Fruit fly (Drosophila melanogaster) whole organism, embryonic: Measurements from ENCODE around the gene drongo.

Experiments
- Adf1 ChIP-seq: fragments of 200-800 bp; sonication (Bioruptor generic); IDR thresholded peaks from 2 replicates; pipeline ENCODE4 v1.3.6; 2022; ENCODE audit warnings: missing biosample characterization, missing genetic modification characterization
- Asciz ChIP-seq: fragments of 200-800 bp; sonication (Bioruptor generic); optimal IDR thresholded peaks from 2 replicates; lab custom pipeline; 2017; ENCODE audit warnings: missing biosample characterization, mild to moderate bottlenecking, missing genetic modification characterization, missing genetic modification reagents
- Atf-2 ChIP-seq: fragments of 200-800 bp; sonication (Bioruptor generic); optimal IDR thresholded peaks from 2 replicates; lab custom pipeline; 2016; ENCODE audit warnings: missing biosample characterization, missing genetic modification characterization
- Blimp-1 ChIP-seq: fragments of 200-800 bp; sonication (Bioruptor generic); optimal IDR thresholded peaks from 3 replicates; lab custom pipeline; 2018; ENCODE audit warnings: missing biosample characterization, missing genetic modification characterization, mild to moderate bottlenecking, moderate library complexity, missing genetic modification reagents
- CG10543 ChIP-seq: fragments of 200-800 bp; sonication (Bioruptor generic); optimal IDR thresholded peaks from 3 replicates; lab custom pipeline; 2017; ENCODE audit warnings: missing biosample characterization, mild to moderate bottlenecking, missing genetic modification characterization, moderate library complexity
- CG11247 ChIP-seq: fragments of 200-800 bp; sonication (Bioruptor generic); IDR thresholded peaks from 2 replicates; pipeline ENCODE4 v1.3.6; 2022; ENCODE audit warnings: missing biosample characterization, missing genetic modification characterization
- CG11398 ChIP-seq: fragments of 200-800 bp; sonication (Bioruptor generic); optimal IDR thresholded peaks from 2 replicates; lab custom pipeline; 2016; ENCODE audit warnings: missing biosample characterization, missing genetic modification characterization
- CG12219 ChIP-seq: fragments of 200-800 bp; sonication (Bioruptor generic); optimal IDR thresholded peaks from 3 replicates; lab custom pipeline; 2018; ENCODE audit warnings: missing biosample characterization, mild to moderate bottlenecking, missing genetic modification characterization
- CG12942 ChIP-seq: fragments of 200-800 bp; sonication (Bioruptor generic); optimal IDR thresholded peaks from 3 replicates; lab custom pipeline; 2016; ENCODE audit warnings: missing biosample characterization, missing genetic modification characterization
- CG13775 ChIP-seq: fragments of 200-800 bp; sonication (Bioruptor generic); optimal IDR thresholded peaks from 3 replicates; lab custom pipeline; 2017; ENCODE audit warnings: missing biosample characterization, mild to moderate bottlenecking, missing genetic modification characterization
- CG15269 ChIP-seq: fragments of 200-800 bp; sonication (Bioruptor generic); optimal IDR thresholded peaks from 2 replicates; lab custom pipeline; 2018; ENCODE audit warnings: missing biosample characterization, mild to moderate bottlenecking, missing genetic modification characterization, moderate library complexity
- CG17359 ChIP-seq: fragments of 200-800 bp; sonication (Bioruptor generic); optimal IDR thresholded peaks from 3 replicates; lab custom pipeline; 2018; ENCODE audit warnings: missing biosample characterization, mild to moderate bottlenecking, missing genetic modification characterization, moderate library complexity
- CG17912 ChIP-seq: fragments of 200-800 bp; sonication (Bioruptor generic); optimal IDR thresholded peaks from 2 replicates; lab custom pipeline; 2018; ENCODE audit warnings: missing biosample characterization, mild to moderate bottlenecking, missing genetic modification characterization
- CG18764 ChIP-seq: fragments of 200-800 bp; sonication (Bioruptor generic); optimal IDR thresholded peaks from 3 replicates; lab custom pipeline; 2016; ENCODE audit warnings: missing biosample characterization, missing genetic modification characterization
- CG2199 ChIP-seq: fragments of 200-800 bp; sonication (Bioruptor generic); IDR thresholded peaks from 3 replicates; pipeline ENCODE4 v1.3.6; 2022; ENCODE audit warnings: missing biosample characterization, missing genetic modification characterization
- CG2678 ChIP-seq: fragments of 200-800 bp; sonication (Bioruptor generic); optimal IDR thresholded peaks from 3 replicates; lab custom pipeline; 2019; ENCODE audit warnings: missing biosample characterization, mild to moderate bottlenecking, missing genetic modification characterization, moderate library complexity
- CG2889 ChIP-seq: fragments of 200-800 bp; sonication (Bioruptor generic); IDR thresholded peaks from 3 replicates; pipeline ENCODE4 v1.3.6; 2022; ENCODE audit warnings: missing biosample characterization, missing genetic modification characterization
- CG43689 ChIP-seq: fragments of 200-800 bp; sonication (Bioruptor generic); IDR thresholded peaks from 2 replicates; pipeline ENCODE4 v1.3.6; 2022; ENCODE audit warnings: missing biosample characterization, missing genetic modification characterization
- CG4424 ChIP-seq: fragments of 200-800 bp; sonication (Bioruptor generic); optimal IDR thresholded peaks from 3 replicates; lab custom pipeline; 2016; ENCODE audit warnings: missing biosample characterization, missing genetic modification characterization
- CG6254 ChIP-seq: fragments of 200-800 bp; sonication (Bioruptor generic); optimal IDR thresholded peaks from 3 replicates; lab custom pipeline; 2017; ENCODE audit warnings: mild to moderate bottlenecking, missing biosample characterization, missing genetic modification reagents, missing genetic modification characterization
- CG6854 ChIP-seq: fragments of 200-800 bp; sonication (Bioruptor generic); optimal IDR thresholded peaks from 3 replicates; lab custom pipeline; 2017; ENCODE audit warnings: missing biosample characterization, mild to moderate bottlenecking, missing genetic modification characterization
- CG7556 ChIP-seq: fragments of 200-800 bp; sonication (Bioruptor generic); optimal IDR thresholded peaks from 2 replicates; lab custom pipeline; 2017; ENCODE audit warnings: missing biosample characterization, mild to moderate bottlenecking, missing genetic modification characterization
- CG9215 ChIP-seq: fragments of 200-800 bp; sonication (Bioruptor generic); IDR thresholded peaks from 2 replicates; pipeline ENCODE4 v1.3.6; 2022; ENCODE audit warnings: missing biosample characterization, missing genetic modification characterization
- Chrac-16 ChIP-seq: fragments of 200-800 bp; sonication (Bioruptor generic); optimal IDR thresholded peaks from 3 replicates; lab custom pipeline; 2016; ENCODE audit warnings: missing biosample characterization, missing genetic modification characterization
- CkIIα-i1 ChIP-seq: fragments of 200-800 bp; sonication (Bioruptor generic); IDR thresholded peaks from 2 replicates; pipeline ENCODE4 v1.3.6; 2022; ENCODE audit warnings: missing biosample characterization, missing genetic modification characterization
- Dbx ChIP-seq: fragments of 200-800 bp; sonication (Bioruptor generic); IDR thresholded peaks from 3 replicates; pipeline ENCODE4 v1.3.6; 2022; ENCODE audit warnings: missing biosample characterization, missing genetic modification characterization
- Dref ChIP-seq: fragments of 200-800 bp; sonication (Bioruptor generic); IDR thresholded peaks from 2 replicates; pipeline ENCODE4 v1.3.6; 2022; ENCODE audit warnings: missing biosample characterization, missing genetic modification characterization
- HHEX ChIP-seq: fragments of 200-800 bp; sonication (Bioruptor generic); optimal IDR thresholded peaks from 3 replicates; lab custom pipeline; 2017; ENCODE audit warnings: missing biosample characterization, mild to moderate bottlenecking, missing genetic modification characterization, missing genetic modification reagents
- Hey ChIP-seq: fragments of 200-800 bp; sonication (Bioruptor generic); optimal IDR thresholded peaks from 3 replicates; lab custom pipeline; 2018; ENCODE audit warnings: missing biosample characterization, mild to moderate bottlenecking, missing genetic modification characterization
- Mrtf ChIP-seq: fragments of 200-800 bp; sonication (Bioruptor generic); IDR thresholded peaks from 3 replicates; pipeline ENCODE4 v1.3.6; 2022; ENCODE audit warnings: missing biosample characterization, missing genetic modification characterization
- Oli ChIP-seq: fragments of 200-800 bp; sonication (Bioruptor generic); optimal IDR thresholded peaks from 2 replicates; lab custom pipeline; 2018; ENCODE audit warnings: missing biosample characterization, mild to moderate bottlenecking, missing genetic modification characterization, moderate library complexity
- Sox100B ChIP-seq: fragments of 200-800 bp; sonication (Bioruptor generic); optimal IDR thresholded peaks from 3 replicates; lab custom pipeline; 2018; ENCODE audit warnings: missing biosample characterization, mild to moderate bottlenecking, missing genetic modification characterization
- TFAM ChIP-seq: fragments of 200-800 bp; sonication (Bioruptor generic); optimal IDR thresholded peaks from 2 replicates; lab custom pipeline; 2017; ENCODE audit warnings: missing biosample characterization, missing genetic modification characterization, inconsistent platforms
- ase ChIP-seq: fragments of 200-800 bp; sonication (Bioruptor generic); IDR thresholded peaks from 3 replicates; pipeline ENCODE4 v1.3.6; 2022; ENCODE audit warnings: missing biosample characterization, missing genetic modification characterization
- bab2 ChIP-seq: fragments of 200-800 bp; sonication (Bioruptor generic); optimal IDR thresholded peaks from 2 replicates; lab custom pipeline; 2016; ENCODE audit warnings: missing biosample characterization, missing genetic modification characterization
- bsh ChIP-seq, 2 experiments: fragments of 200-800 bp; sonication (Bioruptor generic); optimal IDR thresholded peaks; 2 replicates each; lab custom pipeline; 2017 to 2018; ENCODE audit warnings: mild to moderate bottlenecking in 2 of 2, missing biosample characterization in 2 of 2, missing genetic modification characterization in 2 of 2, moderate library complexity in 1 of 2
- cad ChIP-seq: fragments of >200 bp; optimal IDR thresholded peaks from 2 replicates; lab custom pipeline; 2017; ENCODE audit warnings: missing biosample characterization, missing genetic modification characterization
- cg ChIP-seq: fragments of 200-800 bp; sonication (Bioruptor generic); optimal IDR thresholded peaks from 3 replicates; lab custom pipeline; 2019; ENCODE audit warnings: missing biosample characterization, mild to moderate bottlenecking, missing genetic modification characterization, moderate library complexity
- dati ChIP-seq: fragments of 200-800 bp; sonication (Bioruptor generic); IDR thresholded peaks from 2 replicates; pipeline ENCODE4 v1.3.6; 2022; ENCODE audit warnings: missing biosample characterization, missing genetic modification characterization
- dmrt11E ChIP-seq: fragments of 200-800 bp; sonication (Bioruptor generic); optimal IDR thresholded peaks from 3 replicates; lab custom pipeline; 2018; ENCODE audit warnings: missing biosample characterization, mild to moderate bottlenecking, missing genetic modification characterization, moderate library complexity
- fd96Cb ChIP-seq: fragments of 200-800 bp; sonication (Bioruptor generic); optimal IDR thresholded peaks from 2 replicates; lab custom pipeline; 2018; ENCODE audit warnings: missing biosample characterization, mild to moderate bottlenecking, missing genetic modification characterization, moderate library complexity
- hb ChIP-seq: fragments of 200-800 bp; sonication (Bioruptor generic); IDR thresholded peaks from 3 replicates; pipeline ENCODE4 v1.3.6; 2022; ENCODE audit warnings: missing biosample characterization, missing genetic modification characterization; ENCODE audit not compliant: partially characterized antibody
- lmd ChIP-seq: fragments of 200-800 bp; sonication (Bioruptor generic); IDR thresholded peaks from 2 replicates; pipeline ENCODE4 v1.3.6; 2022; ENCODE audit warnings: missing biosample characterization, missing genetic modification characterization
- pho ChIP-seq: fragments of 200-800 bp; sonication (Bioruptor generic); optimal IDR thresholded peaks from 2 replicates; lab custom pipeline; 2016; ENCODE audit warnings: missing biosample characterization, missing genetic modification characterization
- sens ChIP-seq: fragments of 200-800 bp; sonication (Bioruptor generic); peaks from one replicate; lab custom pipeline; 2016; ENCODE audit warnings: missing biosample characterization, missing genetic modification characterization
- sens-2 ChIP-seq: fragments of 200-800 bp; sonication (Bioruptor generic); IDR thresholded peaks from 2 replicates; pipeline ENCODE4 v1.3.6; 2022; ENCODE audit warnings: missing biosample characterization, missing genetic modification characterization
- sob ChIP-seq: fragments of 200-800 bp; sonication (Bioruptor generic); IDR thresholded peaks from 2 replicates; pipeline ENCODE4 v1.3.6; 2022; ENCODE audit warnings: missing biosample characterization, missing genetic modification characterization
- stwl ChIP-seq: fragments of 200-800 bp; sonication (Bioruptor generic); optimal IDR thresholded peaks from 3 replicates; lab custom pipeline; 2018; ENCODE audit warnings: missing biosample characterization, mild to moderate bottlenecking, missing genetic modification characterization, moderate library complexity
- sug ChIP-seq: fragments of 200-800 bp; optimal IDR thresholded peaks from 2 replicates; lab custom pipeline; 2019; ENCODE audit warnings: missing biosample characterization, mild to moderate bottlenecking, missing genetic modification characterization, moderate library complexity
- toy ChIP-seq: fragments of 200-800 bp; sonication (Bioruptor generic); IDR thresholded peaks from 2 replicates; pipeline ENCODE4 v1.3.6; 2022; ENCODE audit warnings: missing biosample characterization, missing genetic modification characterization
- wor ChIP-seq: fragments of 200-800 bp; sonication (Bioruptor generic); IDR thresholded peaks from 2 replicates; pipeline ENCODE4 v1.3.6; 2022; ENCODE audit warnings: missing biosample characterization, missing genetic modification characterization
- yki ChIP-seq: fragments of >200 bp; optimal IDR thresholded peaks from 3 replicates; lab custom pipeline; 2018

The drongo gene

dm6 chr2L:865851-866250 is 15.0 kb upstream of the drongo start (continued):
- TF ChIP-seq Hey: peak; percentile 78
- TF ChIP-seq dati: peak; percentile 94
- TF ChIP-seq sens (GFP tag; lab: Kevin White, UChicago): peak; percentile 99
- peak; percentile 96 for TF ChIP-seq Chrac-16
- TF ChIP-seq bab2 (GFP tag; lab: Kevin White, UChicago): peak; percentile 96
- TF ChIP-seq CG7556 (GFP tag; lab: Kevin White, UChicago): peak; percentile 96
- peak; percentile 89 to 96 for TF ChIP-seq bsh (GFP tag; optimal IDR thresholded peaks at IDR 0.05; lab: Kevin White, UChicago)
- TF ChIP-seq Dref: peak; percentile 34; the same call in 1 of the 2 replicates
- peak; percentile 95 for TF ChIP-seq CG11247
- peak; percentile 16 for TF ChIP-seq cg (GFP tag; lab: Kevin White, UChicago)
- peak; percentile 92 for TF ChIP-seq CG9215 (GFP tag; lab: Robert Waterston, UW)
- peak; percentile 95 for TF ChIP-seq HHEX (GFP tag; lab: Kevin White, UChicago)
- TF ChIP-seq wor (GFP tag; lab: Robert Waterston, UW): peak; percentile 94
- TF ChIP-seq yki: no peak
- TF ChIP-seq Sox100B (GFP tag; lab: Kevin White, UChicago): peak; percentile 91
- peak; percentile 85 for TF ChIP-seq CG10543 (GFP tag; lab: Kevin White, UChicago)
- TF ChIP-seq Atf-2: peak; percentile 94
- TF ChIP-seq dmrt11E (tag; lab: Kevin White, UChicago): peak; percentile 94
- peak; percentile 97 for TF ChIP-seq sob
- no peak for TF ChIP-seq cad (GFP tag; lab: Kevin White, UChicago)
- no peak for TF ChIP-seq hb (GFP tag; lab: Robert Waterston, UW)
- peak; percentile 97 for TF ChIP-seq CG2678 (tag; lab: Kevin White, UChicago)
- TF ChIP-seq CG43689 (GFP tag; lab: Robert Waterston, UW): peak; percentile 91
- peak; percentile 95 for TF ChIP-seq Blimp-1 (GFP tag; lab: Kevin White, UChicago)
- TF ChIP-seq pho (GFP tag; lab: Kevin White, UChicago): peak; percentile 96
- TF ChIP-seq CG2199 (GFP tag; lab: Robert Waterston, UW): peak; percentile 96
- peak; percentile 92 for TF ChIP-seq CG17912 (GFP tag; lab: Kevin White, UChicago)
- peak; percentile 96 for TF ChIP-seq Oli (tag; lab: Kevin White, UChicago)
- TF ChIP-seq CG4424: peak; percentile 97
- peak; percentile 43 for TF ChIP-seq stwl
- peak; percentile 85 for TF ChIP-seq TFAM
- TF ChIP-seq sug (tag; lab: Kevin White, UChicago): peak; percentile 91
- TF ChIP-seq sens-2 (GFP tag; lab: Robert Waterston, UW): peak; percentile 95
- TF ChIP-seq lmd (GFP tag; lab: Robert Waterston, UW): peak; percentile 96
- peak; percentile 84 for TF ChIP-seq CG11398
- TF ChIP-seq ase (GFP tag; lab: Robert Waterston, UW): peak; percentile 96
- peak; percentile 95 for TF ChIP-seq fd96Cb (tag; lab: Kevin White, UChicago)
- peak; percentile 94 for TF ChIP-seq CG12942
- TF ChIP-seq Adf1 (GFP tag; lab: Robert Waterston, UW): peak; percentile 93
- TF ChIP-seq CG17359 (tag; lab: Kevin White, UChicago): peak; percentile 98
- TF ChIP-seq CG6854 (GFP tag; lab: Kevin White, UChicago): peak; percentile 90
- TF ChIP-seq CG2889 (GFP tag; lab: Robert Waterston, UW): peak; percentile 92
- TF ChIP-seq toy (GFP tag; lab: Robert Waterston, UW): peak; percentile 88
- peak; percentile 65 for TF ChIP-seq CkIIα-i1 (GFP tag; lab: Robert Waterston, UW)
- TF ChIP-seq CG12219 (GFP tag; lab: Kevin White, UChicago): peak; percentile 95
- peak; percentile 95 for TF ChIP-seq Mrtf (GFP tag; lab: Robert Waterston, UW)
- TF ChIP-seq Asciz: peak; percentile 95
- TF ChIP-seq Dbx (GFP tag; lab: Robert Waterston, UW): peak; percentile 97
- peak; percentile 87 for TF ChIP-seq CG18764 (GFP tag; lab: Kevin White, UChicago)
- TF ChIP-seq CG6254 (GFP tag; lab: Kevin White, UChicago): peak; percentile 92
- TF ChIP-seq CG15269 (tag; lab: Kevin White, UChicago): peak; percentile 96
- peak; percentile 93 for TF ChIP-seq CG13775 (GFP tag; lab: Kevin White, UChicago)
